Fruit fly (Drosophila melanogaster) whole organism: ENCODE measurements around the gene CG33946.

Experiments used
- EcR ChIP-seq, 2 experiments: fragments of >200 bp; optimal IDR thresholded peaks; 2 replicates each; lab custom pipeline; 2017; ENCODE audit warnings: missing biosample characterization in 2 of 2, missing genetic modification characterization in 2 of 2, missing genetic modification reagents in 2 of 2
- pan ChIP-seq: fragments of >200 bp; optimal IDR thresholded peaks from 2 replicates; lab custom pipeline; 2017

DNA sequence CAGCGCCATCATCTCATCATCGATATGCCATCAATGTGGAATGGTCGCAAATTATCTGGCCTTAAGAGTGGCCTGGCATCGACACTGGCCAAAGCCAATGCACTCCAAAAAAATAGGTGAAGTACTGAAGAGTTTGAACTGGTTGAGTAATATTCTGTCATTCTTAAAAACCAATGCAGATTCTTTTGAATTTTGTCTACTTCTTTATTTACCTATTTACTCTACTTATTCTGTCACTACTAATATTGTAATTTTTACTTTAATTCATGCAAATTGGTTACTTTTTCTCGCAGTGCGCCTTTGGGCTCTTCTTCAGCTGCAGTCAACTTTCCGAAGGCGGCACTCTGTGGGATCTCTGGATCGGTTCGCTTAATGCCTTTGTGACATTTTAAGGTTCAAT is 48.6 kb downstream of the CG33946 start:
- TF ChIP-seq pan (lab: Kevin White, UChicago), result no peak
- TF ChIP-seq EcR (GFP tag; optimal IDR thresholded peaks at IDR 0.05; lab: Kevin White, UChicago), result no peak
